Worm (Caenorhabditis elegans) whole organism, L4 larva: Measurements from ENCODE around the gene pde-12.
A peak's percentile ranks its signal among the peaks of the same experiment; 100 is the strongest.

Experiments
- F26F4.8 ChIP-seq: fragments of 200-800 bp; sonication (Bioruptor generic); conservative IDR thresholded peaks from 2 replicates; pipeline ENCODE4 v1.3.6; 2022; ENCODE audit warnings: missing genetic modification characterization, missing compliant biosample characterization
- F37D6.2 ChIP-seq: sonication (generic microtip); optimal IDR thresholded peaks from 2 replicates; lab custom pipeline; 2016; ENCODE audit warnings: mild to moderate bottlenecking, missing genetic modification characterization, missing compliant biosample characterization
- F44E2.7 ChIP-seq: fragments of 200-800 bp; sonication (Bioruptor generic); IDR thresholded peaks from 2 replicates; pipeline ENCODE4 v2.1.2; 2022; ENCODE audit warnings: missing genetic modification characterization, missing compliant biosample characterization
- R02D3.7 ChIP-seq: fragments of 150-350 bp; sonication (generic microtip); optimal IDR thresholded peaks from 3 replicates; lab custom pipeline; 2014; ENCODE audit warnings: missing biosample characterization, missing genetic modification characterization
- T26A8.4 ChIP-seq: fragments of 200-800 bp; sonication (Bioruptor generic); IDR thresholded peaks from 2 replicates; pipeline ENCODE4 v1.3.6; 2022; ENCODE audit warnings: missing genetic modification characterization, missing compliant biosample characterization
- Y48G9A.11 ChIP-seq: fragments of 200-800 bp; sonication (Bioruptor generic); IDR thresholded peaks from 2 replicates; pipeline ENCODE4 v1.3.6; 2022; ENCODE audit warnings: missing genetic modification reagents, missing genetic modification characterization, missing compliant biosample characterization
- Y5F2A.4 ChIP-seq: fragments of 200-800 bp; sonication (Bioruptor generic); optimal IDR thresholded peaks from 2 replicates; lab custom pipeline; 2018; ENCODE audit warnings: mild to moderate bottlenecking, missing genetic modification characterization, missing compliant biosample characterization
- Y75B8A.6 ChIP-seq: fragments of 200-800 bp; sonication (Bioruptor generic); IDR thresholded peaks from 2 replicates; pipeline ENCODE4 v1.3.6; 2022; ENCODE audit warnings: missing genetic modification reagents, missing genetic modification characterization, missing compliant biosample characterization
- ZK337.2 ChIP-seq: fragments of 200-800 bp; sonication (Bioruptor generic); IDR thresholded peaks from 2 replicates; pipeline ENCODE4 v1.3.6; 2022; ENCODE audit warnings: missing genetic modification reagents, missing genetic modification characterization, missing compliant biosample characterization
- aha-1 ChIP-seq: fragments of 150-350 bp; peaks from one replicate; lab custom pipeline; 2014; ENCODE audit warnings: missing biosample characterization, missing genetic modification characterization
- attf-4 ChIP-seq: sonication (generic microtip); optimal IDR thresholded peaks from 3 replicates; lab custom pipeline; 2017; ENCODE audit warnings: missing biosample characterization, missing genetic modification characterization
- ceh-32 ChIP-seq: sonication (generic microtip); optimal IDR thresholded peaks from 2 replicates; lab custom pipeline; 2016; ENCODE audit warnings: mild to moderate bottlenecking, missing genetic modification characterization, missing compliant biosample characterization; ENCODE audit not compliant: poor library complexity
- dmd-6 ChIP-seq: fragments of 200-800 bp; sonication (Bioruptor generic); IDR thresholded peaks from 2 replicates; pipeline ENCODE4 v1.3.6; 2022; ENCODE audit warnings: missing genetic modification reagents, missing genetic modification characterization, missing compliant biosample characterization
- dmd-8 ChIP-seq: fragments of 200-800 bp; sonication (Bioruptor generic); IDR thresholded peaks from 2 replicates; pipeline ENCODE4 v1.3.6; 2022; ENCODE audit warnings: missing genetic modification characterization, missing compliant biosample characterization
- dmd-9 ChIP-seq: fragments of 200-800 bp; sonication (Bioruptor generic); IDR thresholded peaks from 2 replicates; pipeline ENCODE4 v1.3.6; 2022; ENCODE audit warnings: missing genetic modification reagents, missing genetic modification characterization, missing compliant biosample characterization
- dpl-1 ChIP-seq: fragments of 150-350 bp; optimal IDR thresholded peaks from 2 replicates; lab custom pipeline; 2014; ENCODE audit warnings: missing biosample characterization, missing genetic modification reagents, missing genetic modification characterization
- dve-1 ChIP-seq: sonication (generic microtip); optimal IDR thresholded peaks from 2 replicates; lab custom pipeline; 2017; ENCODE audit warnings: antibody characterized with exemption, mild to moderate bottlenecking, missing genetic modification characterization, missing compliant biosample characterization; ENCODE audit not compliant: insufficient read depth
- egl-27 ChIP-seq: sonication (generic microtip); optimal IDR thresholded peaks from 3 replicates; lab custom pipeline; 2017; ENCODE audit warnings: missing biosample characterization, missing genetic modification reagents, missing genetic modification characterization
- fkh-10 ChIP-seq: fragments of 150-350 bp; optimal IDR thresholded peaks from 2 replicates; lab custom pipeline; 2014; ENCODE audit warnings: missing biosample characterization, missing genetic modification reagents, missing genetic modification characterization
- hif-1 ChIP-seq, 2 experiments: sonication (generic microtip); optimal IDR thresholded peaks; 2 replicates each; lab custom pipeline; 2016 to 2017; ENCODE audit warnings: missing compliant biosample characterization in 2 of 2, missing genetic modification characterization in 2 of 2, missing genetic modification reagents in 2 of 2, missing genotype in 2 of 2, mild to moderate bottlenecking in 1 of 2
- hmg-1.1 ChIP-seq: fragments of 200-800 bp; sonication (Bioruptor generic); IDR thresholded peaks from 2 replicates; pipeline ENCODE4 v1.3.6; 2022; ENCODE audit warnings: missing genetic modification reagents, missing genetic modification characterization, missing compliant biosample characterization
- jun-1 ChIP-seq: fragments of 150-350 bp; optimal IDR thresholded peaks from 2 replicates; lab custom pipeline; 2014; ENCODE audit warnings: missing biosample characterization, missing genetic modification reagents, missing genetic modification characterization
- lim-7 ChIP-seq: fragments of 200-800 bp; sonication (Bioruptor generic); IDR thresholded peaks from 2 replicates; pipeline ENCODE4 v1.3.6; 2022; ENCODE audit warnings: missing genetic modification characterization, missing compliant biosample characterization
- lin-1 ChIP-seq: fragments of 200-800 bp; sonication (Bioruptor generic); IDR thresholded peaks from 2 replicates; pipeline ENCODE4 v1.3.6; 2022; ENCODE audit warnings: missing genetic modification reagents, missing genetic modification characterization, missing compliant biosample characterization
- lin-13 ChIP-seq: fragments of 150-350 bp; optimal IDR thresholded peaks from 2 replicates; lab custom pipeline; 2014; ENCODE audit warnings: missing biosample characterization, missing genetic modification reagents, missing genetic modification characterization
- lin-15B ChIP-seq: fragments of 150-350 bp; sonication (generic microtip); optimal IDR thresholded peaks from 3 replicates; lab custom pipeline; 2014; ENCODE audit warnings: missing biosample characterization, missing genetic modification characterization
- lin-38 ChIP-seq: fragments of 200-800 bp; sonication (Bioruptor generic); IDR thresholded peaks from 2 replicates; pipeline ENCODE4 v1.3.6; 2022; ENCODE audit warnings: missing genetic modification reagents, missing genetic modification characterization, missing compliant biosample characterization
- lin-39 ChIP-seq: fragments of 150-350 bp; optimal IDR thresholded peaks from 2 replicates; lab custom pipeline; 2014; ENCODE audit warnings: missing biosample characterization, missing genetic modification reagents, missing genetic modification characterization
- lir-3 ChIP-seq: sonication (generic microtip); optimal IDR thresholded peaks from 2 replicates; lab custom pipeline; 2016; ENCODE audit warnings: mild to moderate bottlenecking, missing genetic modification characterization, missing compliant biosample characterization
- madf-9 ChIP-seq: fragments of 200-800 bp; sonication (Bioruptor generic); conservative IDR thresholded peaks from 2 replicates; pipeline ENCODE4 v1.3.6; 2022; ENCODE audit warnings: missing genetic modification reagents, missing genetic modification characterization, missing compliant biosample characterization
- mdt-29 ChIP-seq: fragments of 200-800 bp; sonication (Bioruptor generic); IDR thresholded peaks from 2 replicates; pipeline ENCODE4 v1.3.6; 2022; ENCODE audit warnings: missing genetic modification reagents, missing genetic modification characterization, missing compliant biosample characterization
- mep-1 ChIP-seq: fragments of 150-350 bp; sonication (generic microtip); optimal IDR thresholded peaks from 3 replicates; lab custom pipeline; 2014; ENCODE audit warnings: missing biosample characterization, missing genetic modification characterization
- mxl-2 ChIP-seq: fragments of 200-800 bp; sonication (Bioruptor generic); conservative IDR thresholded peaks from 2 replicates; pipeline ENCODE4 v1.3.6; 2022; ENCODE audit warnings: missing genetic modification reagents, missing genetic modification characterization, missing compliant biosample characterization
- mxl-3 ChIP-seq: fragments of 200-800 bp; sonication (Bioruptor generic); optimal IDR thresholded peaks from 2 replicates; lab custom pipeline; 2018; ENCODE audit warnings: mild to moderate bottlenecking, missing genetic modification characterization, missing compliant biosample characterization
- nhr-11 ChIP-seq: fragments of 150-350 bp; optimal IDR thresholded peaks from 2 replicates; lab custom pipeline; 2014; ENCODE audit warnings: missing biosample characterization, missing genetic modification characterization
- nhr-28 ChIP-seq: fragments of 150-350 bp; optimal IDR thresholded peaks from 2 replicates; lab custom pipeline; 2014; ENCODE audit warnings: missing biosample characterization, missing genetic modification characterization
- nhr-77 ChIP-seq: fragments of 150-350 bp; optimal IDR thresholded peaks from 2 replicates; lab custom pipeline; 2014; ENCODE audit warnings: missing biosample characterization, missing genetic modification characterization
- pha-4 ChIP-seq, 2 experiments: fragments of 150-350 bp in 1 of 2; fragments of 200-800 bp in 1 of 2; sonication (Bioruptor generic) in 1 of 2; IDR thresholded peaks in 1 of 2; optimal IDR thresholded peaks in 1 of 2; 2 replicates each; pipeline versions ENCODE4 v1.3.6 to Lab custom; 2014 to 2022; ENCODE audit warnings: missing genetic modification characterization in 2 of 2, missing genetic modification reagents in 2 of 2, missing biosample characterization in 1 of 2, missing compliant biosample characterization in 1 of 2
- pqm-1 ChIP-seq: sonication (generic microtip); optimal IDR thresholded peaks from 2 replicates; lab custom pipeline; 2017; ENCODE audit warnings: missing biosample characterization, missing genetic modification characterization
- saeg-2 ChIP-seq: fragments of 200-800 bp; sonication (Bioruptor generic); IDR thresholded peaks from 2 replicates; pipeline ENCODE4 v1.3.6; 2022; ENCODE audit warnings: missing genetic modification reagents, missing genetic modification characterization, missing compliant biosample characterization
- sdz-12 ChIP-seq: fragments of 200-800 bp; sonication (Bioruptor generic); optimal IDR thresholded peaks from 2 replicates; lab custom pipeline; 2018; ENCODE audit warnings: mild to moderate bottlenecking, missing genetic modification characterization, missing compliant biosample characterization
- set-16 ChIP-seq: fragments of 200-800 bp; sonication (Bioruptor generic); IDR thresholded peaks from 2 replicates; pipeline ENCODE4 v1.3.6; 2022; ENCODE audit warnings: missing genetic modification reagents, missing genetic modification characterization, missing compliant biosample characterization
- snpc-1.2 ChIP-seq: fragments of 200-800 bp; sonication (Bioruptor generic); IDR thresholded peaks from 2 replicates; pipeline ENCODE4 v1.3.6; 2022; ENCODE audit warnings: missing genetic modification reagents, missing genetic modification characterization, missing compliant biosample characterization
- unc-130 ChIP-seq: sonication (generic microtip); optimal IDR thresholded peaks from 2 replicates; lab custom pipeline; 2016; ENCODE audit warnings: missing genetic modification reagents, missing genetic modification characterization, missing compliant biosample characterization
- unc-62 ChIP-seq, 3 experiments: fragments of 150-350 bp in 1 of 3; sonication (generic microtip); optimal IDR thresholded peaks in 2 of 3; peaks in 1 of 3; 1 replicate in 1 of 3; 2 replicates in 2 of 3; lab custom pipeline; 2014 to 2017; ENCODE audit warnings: missing biosample characterization in 3 of 3, missing genetic modification characterization in 3 of 3, missing genetic modification reagents in 3 of 3, missing genotype in 1 of 3
- zag-1 ChIP-seq: fragments of 150-350 bp; optimal IDR thresholded peaks from 2 replicates; lab custom pipeline; 2014; ENCODE audit warnings: missing biosample characterization, missing genetic modification characterization
- zip-11 ChIP-seq: fragments of 200-800 bp; sonication (Bioruptor generic); IDR thresholded peaks from 2 replicates; pipeline ENCODE4 v1.3.6; 2022; ENCODE audit warnings: missing genetic modification characterization, missing compliant biosample characterization

The pde-12 gene

DNA sequence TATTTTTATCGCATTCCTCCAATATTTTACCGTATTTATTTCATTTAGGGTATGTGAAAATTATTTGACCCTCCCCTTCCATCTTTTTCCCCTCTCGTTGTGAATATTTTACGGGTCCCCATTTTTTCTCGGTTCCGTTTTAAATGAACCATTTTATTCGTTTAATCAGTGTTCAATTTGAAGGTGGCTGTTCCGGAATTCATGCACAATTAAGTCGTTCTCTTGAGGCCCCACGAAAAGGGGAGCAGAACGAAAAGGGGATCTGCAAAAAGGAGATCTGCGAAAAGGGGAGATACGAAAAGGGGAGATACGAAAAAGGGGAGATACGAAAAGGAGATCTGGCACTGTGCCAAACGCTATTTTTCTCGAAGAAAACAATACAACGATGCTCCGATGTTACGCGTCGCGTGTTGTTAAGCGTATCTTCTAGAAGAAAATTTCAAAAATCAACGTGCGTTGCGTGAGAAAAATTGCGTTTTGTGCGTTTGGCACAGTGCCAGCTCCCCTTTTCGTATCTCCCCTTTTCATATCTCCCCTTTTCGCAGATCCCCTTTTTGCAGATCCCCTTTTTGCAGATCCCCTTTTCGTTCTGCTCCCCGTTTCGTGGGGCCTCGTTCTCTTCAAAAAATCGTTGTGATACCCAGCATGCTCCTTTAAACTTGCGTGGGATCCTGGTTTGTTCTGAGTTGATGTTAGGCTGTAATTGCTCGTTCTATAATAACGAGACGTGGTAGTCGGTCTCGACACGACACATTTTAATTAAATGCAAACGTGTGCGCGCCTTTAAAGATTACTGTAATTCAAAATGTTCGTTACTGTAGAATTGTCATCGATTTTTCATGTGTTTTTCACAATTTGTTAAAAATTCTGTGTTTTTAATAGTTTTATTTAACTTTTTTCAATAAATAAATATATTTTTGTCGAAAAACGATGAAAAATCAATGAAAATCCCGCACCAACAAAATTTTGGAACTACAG, 33.7 kb downstream of the pde-12 start:
- TF ChIP-seq Y75B8A.6 (GFP tag; lab: Robert Waterston, UW) (no peak), unc-130 (GFP tag; lab: Kevin White, UChicago) (peak; percentile 24), Y48G9A.11 (GFP tag; lab: Robert Waterston, UW) (peak; percentile 89), F26F4.8 (GFP tag; lab: Robert Waterston, UW) (no peak; the same call in 1 of the 2 replicates), F37D6.2 (no peak), lin-39 (tag; lab: Kevin White, UChicago) (peak; percentile 4), attf-4 (no peak), mep-1 (peak; percentile 11), saeg-2 (GFP tag; lab: Robert Waterston, UW) (no peak), ceh-32 (tag; lab: Kevin White, UChicago) (no peak), sdz-12 (GFP tag; lab: Kevin White, UChicago) (no peak), unc-62 (GFP tag; optimal IDR thresholded peaks at IDR 0.05 in 1 of 2; lab: Kevin White, UChicago) (no peak), unc-62 (tag; optimal IDR thresholded peaks at IDR 0.05; lab: Kevin White, UChicago) (no peak), egl-27 (tag; lab: Kevin White, UChicago) (no peak), ZK337.2 (GFP tag; lab: Robert Waterston, UW) (no peak), zag-1 (tag; lab: Kevin White, UChicago) (no peak), R02D3.7 (tag; lab: Kevin White, UChicago) (no peak), mdt-29 (GFP tag; lab: Robert Waterston, UW) (peak; percentile 5; the same call in 1 of the 2 replicates), dmd-8 (GFP tag; lab: Robert Waterston, UW) (no peak), aha-1 (peak; percentile 84), lin-13 (GFP tag; lab: Kevin White, UChicago) (no peak), nhr-11 (tag; lab: Kevin White, UChicago) (no peak), zip-11 (GFP tag; lab: Robert Waterston, UW) (no peak), hif-1 (tag; optimal IDR thresholded peaks at IDR 0.05; lab: Kevin White, UChicago) (peak in 1 of 2 experiments; percentile 15), jun-1 (tag; lab: Kevin White, UChicago) (no peak), dpl-1 (GFP tag; lab: Kevin White, UChicago) (no peak), F44E2.7 (no peak), lin-15B (tag; lab: Kevin White, UChicago) (no peak), madf-9 (GFP tag; lab: Robert Waterston, UW) (0 out of 2 replicates have a peak, but pooled peaks have one; percentile 4), T26A8.4 (GFP tag; lab: Robert Waterston, UW) (peak; percentile 42; the same call in 1 of the 2 replicates), pha-4 (GFP tag; IDR thresholded peaks at IDR 0.05; lab: Robert Waterston, UW) (0 out of 2 replicates have a peak, but pooled peaks have one; percentile 60), pha-4 (tag; optimal IDR thresholded peaks at IDR 0.05; lab: Kevin White, UChicago) (no peak), dmd-6 (GFP tag; lab: Robert Waterston, UW) (peak; percentile 24), dve-1 (no peak), pqm-1 (tag; lab: Kevin White, UChicago) (no peak), nhr-28 (tag; lab: Kevin White, UChicago) (no peak), snpc-1.2 (0 out of 2 replicates have a peak, but pooled peaks have one; percentile 37), mxl-3 (no peak), Y5F2A.4 (GFP tag; lab: Kevin White, UChicago) (no peak), mxl-2 (GFP tag; lab: Robert Waterston, UW) (no peak), lir-3 (no peak), lin-38 (GFP tag; lab: Robert Waterston, UW) (peak; percentile 69), fkh-10 (no peak), lin-1 (GFP tag; lab: Robert Waterston, UW) (0 out of 2 replicates have a peak, but pooled peaks have one; percentile 29), lim-7 (GFP tag; lab: Robert Waterston, UW) (peak; percentile 58), hmg-1.1 (GFP tag; lab: Robert Waterston, UW) (no peak), nhr-77 (tag; lab: Kevin White, UChicago) (no peak), set-16 (GFP tag; lab: Robert Waterston, UW) (peak; percentile 16; the same call in 1 of the 2 replicates), dmd-9 (GFP tag; lab: Robert Waterston, UW) (0 out of 2 replicates have a peak, but pooled peaks have one; percentile 16)
